Fruit fly (Drosophila melanogaster) Kc167 (cell line): Measurements from ENCODE around the gene Ptp4E.

Experiments used
- Myc ChIP-seq: fragments of >200 bp; optimal IDR thresholded peaks from 2 replicates; lab custom pipeline; 2017; ENCODE audit warnings: missing external identifiers
- Sin3A ChIP-seq: fragments of >200 bp; optimal IDR thresholded peaks from 2 replicates; lab custom pipeline; 2018; ENCODE audit warnings: missing external identifiers
- h ChIP-seq: fragments of >200 bp; optimal IDR thresholded peaks from 3 replicates; lab custom pipeline; 2018; ENCODE audit warnings: missing external identifiers
- insv ChIP-seq: fragments of >200 bp; optimal IDR thresholded peaks from 3 replicates; lab custom pipeline; 2018; ENCODE audit warnings: missing external identifiers
- psq ChIP-seq: fragments of >200 bp; optimal IDR thresholded peaks from 2 replicates; lab custom pipeline; 2017; ENCODE audit warnings: missing external identifiers
- ttk ChIP-seq: sonication (Bioruptor generic); optimal IDR thresholded peaks from 2 replicates; lab custom pipeline; 2017; ENCODE audit warnings: missing external identifiers

Ptp4E gene

DNA sequence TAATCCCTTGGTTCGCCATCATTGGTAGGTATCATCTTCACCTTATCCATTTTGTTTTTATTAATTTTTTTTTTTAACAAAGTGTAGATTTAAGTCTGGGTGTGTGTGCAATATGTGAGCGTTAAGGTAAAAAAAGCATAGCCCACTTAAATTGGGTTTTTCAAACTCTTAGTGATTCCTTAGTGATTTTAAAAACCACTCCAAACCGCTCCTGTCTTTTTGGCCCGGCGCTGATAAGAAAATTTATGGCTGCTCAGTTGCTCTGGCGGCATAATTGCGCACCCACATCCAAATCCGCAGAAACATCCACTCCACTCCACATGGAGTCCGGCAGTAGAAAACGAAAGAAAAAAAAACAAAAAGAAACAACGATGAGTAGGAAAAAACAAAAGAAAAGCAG, 22.1 kb downstream of the Ptp4E start, which contains the start of gene CG15468:
Gene CG15468 (minus strand): TSS at position 101 of the 400 bp plus-strand sequence.
- TF ChIP-seq Myc (lab: Kevin White, UChicago): no peak
- no peak for TF ChIP-seq h (lab: Kevin White, UChicago)
- TF ChIP-seq ttk (lab: Kevin White, UChicago): no peak
- no peak for TF ChIP-seq psq
- TF ChIP-seq insv (lab: Kevin White, UChicago): no peak
- TF ChIP-seq Sin3A (lab: Kevin White, UChicago): no peak

DNA sequence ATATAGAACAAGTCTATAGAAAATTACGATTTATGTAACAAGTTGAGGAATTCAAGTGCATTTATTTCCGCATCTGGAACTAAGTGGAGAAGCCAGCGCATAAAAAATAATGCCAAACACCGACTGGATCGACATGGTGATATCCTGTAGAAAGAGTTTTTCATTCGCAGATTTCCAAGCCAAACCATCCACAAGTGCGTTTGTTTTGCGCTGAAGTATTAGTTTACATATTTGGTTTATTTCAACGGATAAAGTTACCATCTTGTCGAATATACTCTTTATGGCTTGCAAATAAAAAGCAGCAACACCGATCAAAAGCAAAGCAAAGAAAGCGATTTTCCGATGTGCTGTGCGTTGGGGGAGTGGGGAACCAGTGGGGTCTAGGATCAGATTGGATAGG, 24.0 kb downstream of the Ptp4E start:
- TF ChIP-seq Sin3A (lab: Kevin White, UChicago) (no peak), ttk (lab: Kevin White, UChicago) (no peak), h (lab: Kevin White, UChicago) (no peak), psq (no peak), Myc (lab: Kevin White, UChicago) (no peak), insv (lab: Kevin White, UChicago) (no peak)

DNA sequence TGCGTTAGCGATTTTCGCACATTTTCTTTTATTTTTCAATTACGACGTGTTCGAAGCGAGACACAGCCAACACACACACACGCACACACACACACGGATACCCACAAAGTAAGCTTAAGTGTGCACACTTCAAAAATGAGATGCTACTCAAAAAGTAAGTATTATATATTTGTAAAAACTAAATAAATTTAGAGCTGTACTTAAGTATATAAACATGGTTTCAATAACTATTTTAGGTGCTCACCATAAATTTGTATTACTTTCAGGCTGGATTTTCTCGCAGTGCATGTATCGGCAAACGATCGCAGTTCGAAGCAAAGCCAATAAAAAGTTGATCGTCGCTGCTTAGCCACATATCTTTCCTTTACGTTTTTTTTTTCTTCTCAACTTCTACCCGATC, 26.7 kb downstream of the Ptp4E start:
- TF ChIP-seq ttk (lab: Kevin White, UChicago): no peak
- TF ChIP-seq h (lab: Kevin White, UChicago): no peak
- TF ChIP-seq Myc (lab: Kevin White, UChicago): no peak
- no peak for TF ChIP-seq insv (lab: Kevin White, UChicago)
- TF ChIP-seq Sin3A (lab: Kevin White, UChicago): no peak
- no peak for TF ChIP-seq psq

DNA sequence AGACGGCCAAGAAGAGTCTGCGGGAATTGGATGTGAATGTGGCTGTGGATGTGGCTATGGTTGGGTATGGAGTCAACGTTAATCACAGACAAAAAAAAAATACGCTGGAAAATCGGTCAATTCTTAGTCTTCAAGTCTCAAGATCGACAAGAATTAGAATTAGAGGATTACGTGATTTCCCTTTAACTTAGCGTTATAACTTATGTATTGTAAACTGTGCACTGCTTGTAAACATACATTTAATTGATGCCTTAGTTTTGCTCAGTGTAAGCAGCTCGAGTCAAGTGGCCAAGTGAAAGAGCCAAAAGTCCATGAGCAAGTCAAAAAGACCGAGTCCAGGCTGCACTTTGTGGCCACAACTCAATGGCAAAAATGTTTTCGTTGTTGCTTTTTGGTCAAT, 31.0 kb downstream of the Ptp4E start:
- TF ChIP-seq Myc (lab: Kevin White, UChicago) (no peak), Sin3A (lab: Kevin White, UChicago) (no peak), insv (lab: Kevin White, UChicago) (no peak), ttk (lab: Kevin White, UChicago) (no peak), h (lab: Kevin White, UChicago) (no peak), psq (no peak)

DNA sequence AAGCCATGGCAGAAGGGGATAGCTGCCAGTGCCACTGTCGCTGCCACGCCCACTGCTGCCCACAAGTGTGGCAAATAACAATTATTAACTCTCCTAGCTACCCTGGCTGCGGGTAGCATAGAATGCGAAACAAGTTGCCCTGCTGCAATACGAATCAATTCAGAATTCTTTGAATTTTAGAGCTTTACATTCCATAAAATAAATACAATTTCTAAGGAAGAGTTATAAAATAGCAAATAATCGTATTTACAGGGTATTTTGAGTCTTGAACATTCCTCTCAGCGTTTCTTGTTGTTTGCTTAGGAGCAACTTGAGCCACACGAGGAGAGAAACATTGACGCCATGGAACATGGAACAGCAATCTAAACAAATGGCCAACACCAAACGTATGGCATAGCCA, 43.5 kb downstream of the Ptp4E start:
- TF ChIP-seq Sin3A (lab: Kevin White, UChicago): no peak
- no peak for TF ChIP-seq h (lab: Kevin White, UChicago)
- TF ChIP-seq psq: no peak
- TF ChIP-seq insv (lab: Kevin White, UChicago): no peak
- TF ChIP-seq Myc (lab: Kevin White, UChicago): no peak
- TF ChIP-seq ttk (lab: Kevin White, UChicago): no peak

DNA sequence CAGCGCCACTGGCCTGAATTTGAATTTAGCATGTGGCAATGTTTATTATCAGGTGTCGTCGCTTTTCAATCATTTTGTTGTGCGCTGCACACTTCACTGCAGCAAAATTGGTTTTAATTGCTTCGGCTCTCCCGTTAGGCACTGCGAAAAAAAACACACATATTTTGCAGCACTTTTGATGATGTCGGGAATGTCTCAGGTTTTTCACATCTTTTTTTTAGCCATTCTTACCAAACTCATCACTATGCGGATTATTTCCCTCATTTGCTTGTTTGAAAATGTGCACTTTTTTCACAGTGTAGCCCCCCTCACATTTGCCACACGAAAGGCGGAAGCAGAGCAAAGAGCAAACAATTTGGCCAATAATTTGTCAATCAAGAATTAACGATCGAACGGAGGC, 44.3 kb downstream of the Ptp4E start:
- TF ChIP-seq Myc (lab: Kevin White, UChicago) (no peak), ttk (lab: Kevin White, UChicago) (no peak), insv (lab: Kevin White, UChicago) (no peak), h (lab: Kevin White, UChicago) (no peak), Sin3A (lab: Kevin White, UChicago) (no peak), psq (no peak)

DNA sequence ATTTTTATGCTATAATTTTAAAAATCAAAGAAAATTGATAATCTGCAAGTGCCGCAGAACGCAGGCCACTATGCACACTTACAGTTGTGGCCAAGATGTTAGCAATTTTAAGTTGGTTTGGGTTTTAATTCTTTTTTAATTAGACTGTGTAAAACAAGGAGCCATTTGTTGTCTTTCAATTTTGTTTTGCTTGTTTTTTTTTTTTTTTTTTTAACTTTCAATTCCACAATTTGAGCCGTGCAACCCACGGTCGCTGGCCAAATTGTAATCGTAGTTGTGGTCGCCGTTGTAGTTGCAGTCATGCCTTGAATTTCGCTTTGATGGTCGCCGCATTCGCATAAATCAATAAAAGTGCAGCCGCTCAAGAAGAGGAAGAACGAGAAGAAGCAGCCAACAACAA, 46.4 kb downstream of the Ptp4E start:
- no peak for TF ChIP-seq insv (lab: Kevin White, UChicago)
- no peak for TF ChIP-seq psq
- no peak for TF ChIP-seq ttk (lab: Kevin White, UChicago)
- no peak for TF ChIP-seq Myc (lab: Kevin White, UChicago)
- TF ChIP-seq h (lab: Kevin White, UChicago): no peak
- TF ChIP-seq Sin3A (lab: Kevin White, UChicago): no peak

DNA sequence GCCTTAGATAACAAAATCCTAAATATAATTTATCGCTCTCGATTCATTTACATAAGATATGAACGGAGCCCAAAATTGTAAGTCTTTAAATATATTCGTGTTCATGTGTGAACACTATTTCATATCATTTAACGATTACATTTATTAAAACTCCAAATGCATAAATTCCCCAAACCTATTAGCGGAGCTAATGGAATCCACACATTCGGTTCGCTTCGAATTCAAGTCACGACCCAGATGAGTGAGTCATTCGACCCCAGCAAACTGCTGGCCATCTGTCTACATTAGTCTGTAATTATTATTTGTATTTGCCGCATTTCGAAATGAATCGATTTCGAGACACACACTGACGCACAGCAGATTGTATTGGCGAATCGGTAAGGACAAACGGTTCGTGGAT, 58.2 kb downstream of the Ptp4E start, which contains the start of gene CG12680:
Gene CG12680 (plus strand): TSS at position 301 of the 400 bp plus-strand sequence.
- TF ChIP-seq h (lab: Kevin White, UChicago) (no peak), Sin3A (lab: Kevin White, UChicago) (no peak), Myc (lab: Kevin White, UChicago) (no peak), psq (no peak), insv (lab: Kevin White, UChicago) (no peak), ttk (lab: Kevin White, UChicago) (no peak)

DNA sequence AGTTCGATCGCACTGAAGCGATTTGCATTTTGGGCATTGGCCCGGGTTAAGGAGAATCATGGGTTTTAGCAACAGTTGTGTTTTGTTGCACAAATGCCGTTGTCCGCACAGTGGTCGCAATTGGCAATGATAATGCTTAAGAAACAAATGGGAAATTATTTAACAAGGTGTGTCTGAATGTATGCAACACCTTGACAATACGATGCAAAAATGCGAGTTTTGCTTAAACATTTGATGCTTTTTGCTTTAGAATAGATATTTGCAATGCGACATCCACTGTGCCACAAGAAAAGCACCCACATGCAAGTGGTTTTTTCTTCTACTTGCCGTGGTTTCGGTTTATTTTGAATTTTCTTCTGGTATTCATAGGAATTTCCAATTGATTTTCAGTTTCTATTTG, 60.1 kb downstream of the Ptp4E start:
- TF ChIP-seq insv (lab: Kevin White, UChicago) (no peak), Myc (lab: Kevin White, UChicago) (no peak), psq (no peak), ttk (lab: Kevin White, UChicago) (no peak), Sin3A (lab: Kevin White, UChicago) (no peak), h (lab: Kevin White, UChicago) (no peak)

DNA sequence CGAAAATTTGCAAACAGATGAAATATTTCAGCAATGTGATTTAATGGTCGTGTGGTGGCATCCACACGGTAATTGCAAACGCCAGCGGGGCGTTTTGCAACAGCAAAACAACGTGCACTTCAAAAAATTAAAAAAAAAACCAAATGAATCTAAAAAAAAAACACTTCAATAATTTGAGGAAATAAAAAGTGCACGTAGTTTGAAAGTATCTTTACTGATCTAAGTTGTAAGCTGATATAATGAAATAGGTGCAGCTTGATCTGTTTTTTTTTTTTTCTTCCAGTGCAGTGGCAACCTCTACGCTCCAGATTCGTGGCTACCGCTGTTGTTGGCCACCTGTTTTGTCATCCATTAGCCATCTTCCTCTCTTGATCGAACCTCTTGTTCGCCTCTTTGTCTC, 63.8 kb downstream of the Ptp4E start:
- TF ChIP-seq Myc (lab: Kevin White, UChicago): no peak
- no peak for TF ChIP-seq ttk (lab: Kevin White, UChicago)
- TF ChIP-seq Sin3A (lab: Kevin White, UChicago): no peak
- no peak for TF ChIP-seq h (lab: Kevin White, UChicago)
- TF ChIP-seq psq: no peak
- no peak for TF ChIP-seq insv (lab: Kevin White, UChicago)
